Worm (Caenorhabditis elegans): ENCODE measurements around the gene mrg-1.
A peak's percentile ranks its signal among the peaks of the same experiment; 100 is the strongest.

DNA sequence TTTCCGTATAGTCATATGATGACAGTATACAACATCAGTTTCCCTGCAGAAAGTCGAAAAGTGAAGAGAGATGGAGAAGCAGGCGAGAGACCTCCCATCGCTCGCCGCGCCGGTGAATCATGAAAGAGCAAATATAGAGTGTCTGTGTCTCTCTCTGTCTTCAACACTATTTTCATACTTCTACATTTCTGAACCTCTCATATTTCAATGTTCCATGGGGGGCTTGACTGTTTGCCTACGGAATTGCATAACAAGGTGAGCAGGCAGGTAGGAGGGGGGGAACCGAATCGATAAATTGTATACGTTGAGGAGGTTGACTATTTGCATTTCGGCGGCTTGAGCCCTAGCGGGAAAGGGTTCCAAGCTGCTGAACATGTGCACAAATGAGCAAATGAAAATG, 45.4 kb upstream of the mrg-1 start:
- TF ChIP-seq pha-4 (tag; optimal IDR thresholded peaks at IDR 0.05) (peak; percentile 73), snpc-4 (tag; optimal IDR thresholded peaks at IDR 0.05) (no peak), nhr-237 (tag; optimal IDR thresholded peaks at IDR 0.05) (no peak), unc-62 (GFP tag; optimal IDR thresholded peaks at IDR 0.05) (no peak), blmp-1 (tag; optimal IDR thresholded peaks at IDR 0.05) (no peak), mab-5 (tag; optimal IDR thresholded peaks at IDR 0.05) (no peak), ham-2 (GFP tag; optimal IDR thresholded peaks at IDR 0.05) (no peak), unc-39 (tag; optimal IDR thresholded peaks at IDR 0.05) (no peak), nhr-28 (tag; optimal IDR thresholded peaks at IDR 0.05) (no peak), ces-1 (GFP tag; optimal IDR thresholded peaks at IDR 0.05) (no peak), nhr-12 (tag; optimal IDR thresholded peaks at IDR 0.05) (no peak)
